Fruit fly (Drosophila melanogaster) whole organism, prepupa: ENCODE data around the gene CG43153.

ENCODE experiments used
- Blimp-1 ChIP-seq: fragments of 200-800 bp; sonication (Bioruptor generic); optimal IDR thresholded peaks from 3 replicates; lab custom pipeline; 2017; ENCODE audit warnings: missing biosample characterization, missing genetic modification characterization, mild to moderate bottlenecking, moderate library complexity, missing genetic modification reagents
- CG10631 ChIP-seq: fragments of 200-800 bp; sonication (Bioruptor generic); optimal IDR thresholded peaks from 2 replicates; lab custom pipeline; 2016; ENCODE audit warnings: missing biosample characterization, missing genetic modification characterization
- CG10669 ChIP-seq: fragments of 200-800 bp; sonication (Bioruptor generic); optimal IDR thresholded peaks from 3 replicates; lab custom pipeline; 2018; ENCODE audit warnings: missing biosample characterization, mild to moderate bottlenecking, missing genetic modification characterization, moderate library complexity
- CG11294 ChIP-seq: fragments of 200-800 bp; sonication (Bioruptor generic); IDR thresholded peaks from 2 replicates; pipeline ENCODE4 v1.3.6; 2022; ENCODE audit warnings: missing biosample characterization, missing genetic modification characterization
- CG11762 ChIP-seq: fragments of 200-800 bp; sonication (Bioruptor generic); optimal IDR thresholded peaks from 3 replicates; lab custom pipeline; 2016; ENCODE audit warnings: missing biosample characterization, missing genetic modification characterization; ENCODE audit not compliant: insufficient read depth
- CG15336 ChIP-seq: fragments of 200-800 bp; sonication (Bioruptor generic); IDR thresholded peaks from 2 replicates; pipeline ENCODE4 v1.3.6; 2022; ENCODE audit warnings: missing biosample characterization, missing genetic modification characterization
- CG16779 ChIP-seq: fragments of 200-800 bp; sonication (Bioruptor generic); optimal IDR thresholded peaks from 3 replicates; lab custom pipeline; 2017; ENCODE audit warnings: missing biosample characterization, mild to moderate bottlenecking, missing genetic modification characterization
- CG3032 ChIP-seq: fragments of 200-800 bp; optimal IDR thresholded peaks from 2 replicates; lab custom pipeline; 2019; ENCODE audit warnings: missing biosample characterization, mild to moderate bottlenecking, missing genetic modification characterization, moderate library complexity
- CG31627 ChIP-seq: fragments of 200-800 bp; sonication (Bioruptor generic); optimal IDR thresholded peaks from 3 replicates; lab custom pipeline; 2016; ENCODE audit warnings: missing biosample characterization, missing genetic modification characterization
- CG32006 ChIP-seq: fragments of 200-800 bp; sonication (Bioruptor generic); optimal IDR thresholded peaks from 3 replicates; lab custom pipeline; 2017; ENCODE audit warnings: missing biosample characterization, mild to moderate bottlenecking, missing genetic modification characterization
- CG34406 ChIP-seq: fragments of 200-800 bp; sonication (Bioruptor generic); optimal IDR thresholded peaks from 3 replicates; lab custom pipeline; 2016; ENCODE audit warnings: missing biosample characterization, missing genetic modification characterization
- CG4318 ChIP-seq: fragments of 200-800 bp; sonication (Bioruptor generic); optimal IDR thresholded peaks from 3 replicates; lab custom pipeline; 2017; ENCODE audit warnings: missing biosample characterization, mild to moderate bottlenecking, missing genetic modification characterization
- CG6792 ChIP-seq: fragments of 200-800 bp; sonication (Bioruptor generic); optimal IDR thresholded peaks from 3 replicates; lab custom pipeline; 2016; ENCODE audit warnings: missing biosample characterization, missing genetic modification characterization
- CG6808 ChIP-seq: fragments of 200-800 bp; sonication (Bioruptor generic); optimal IDR thresholded peaks from 3 replicates; lab custom pipeline; 2017; ENCODE audit warnings: missing biosample characterization, missing genetic modification characterization, mild to moderate bottlenecking, moderate library complexity, missing genetic modification reagents
- CG6854 ChIP-seq: fragments of 200-800 bp; sonication (Bioruptor generic); optimal IDR thresholded peaks from 2 replicates; lab custom pipeline; 2017; ENCODE audit warnings: missing biosample characterization, mild to moderate bottlenecking, missing genetic modification characterization
- CG7368 ChIP-seq: fragments of 200-800 bp; sonication (Bioruptor generic); optimal IDR thresholded peaks from 3 replicates; lab custom pipeline; 2016; ENCODE audit warnings: missing biosample characterization, missing genetic modification characterization
- CG8319 ChIP-seq: fragments of 200-800 bp; sonication (Bioruptor generic); optimal IDR thresholded peaks from 3 replicates; lab custom pipeline; 2016; ENCODE audit warnings: missing biosample characterization, missing genetic modification characterization
- CG8632 ChIP-seq: fragments of 200-800 bp; sonication (Bioruptor generic); optimal IDR thresholded peaks from 3 replicates; lab custom pipeline; 2016; ENCODE audit warnings: missing biosample characterization, missing genetic modification characterization
- CG9139 ChIP-seq: fragments of 200-800 bp; sonication (Bioruptor generic); optimal IDR thresholded peaks from 3 replicates; lab custom pipeline; 2017; ENCODE audit warnings: missing biosample characterization, mild to moderate bottlenecking, missing genetic modification characterization
- Eip75B ChIP-seq: fragments of 200-800 bp; sonication (Bioruptor generic); optimal IDR thresholded peaks from 3 replicates; lab custom pipeline; 2016; ENCODE audit warnings: missing biosample characterization, missing genetic modification characterization
- Eip78C ChIP-seq: fragments of 200-800 bp; sonication (Bioruptor generic); peaks from one replicate; lab custom pipeline; 2016; ENCODE audit warnings: missing biosample characterization, missing genetic modification characterization
- Eip93F ChIP-seq: fragments of 200-800 bp; sonication (Bioruptor generic); optimal IDR thresholded peaks from 2 replicates; lab custom pipeline; 2016; ENCODE audit warnings: missing biosample characterization, mild to moderate bottlenecking, missing genetic modification characterization
- Ets21C ChIP-seq: fragments of 200-800 bp; sonication (Bioruptor generic); optimal IDR thresholded peaks from 3 replicates; lab custom pipeline; 2016; ENCODE audit warnings: missing biosample characterization, missing genetic modification characterization
- Gug ChIP-seq: fragments of 200-800 bp; sonication (Bioruptor generic); IDR thresholded peaks from 2 replicates; pipeline ENCODE4 v1.3.6; 2022; ENCODE audit warnings: missing biosample characterization, missing genetic modification characterization
- Hr38 ChIP-seq: sonication (Bioruptor generic); optimal IDR thresholded peaks from 2 replicates; lab custom pipeline; 2016; ENCODE audit warnings: missing biosample characterization, missing genetic modification characterization
- Hr39 ChIP-seq: fragments of 200-800 bp; sonication (Bioruptor generic); optimal IDR thresholded peaks from 2 replicates; lab custom pipeline; 2016; ENCODE audit warnings: missing biosample characterization, missing genetic modification characterization
- Lpt ChIP-seq: fragments of 200-800 bp; sonication (Bioruptor generic); optimal IDR thresholded peaks from 3 replicates; lab custom pipeline; 2016; ENCODE audit warnings: missing biosample characterization, missing genetic modification characterization
- Met ChIP-seq: fragments of 200-800 bp; sonication (Bioruptor generic); optimal IDR thresholded peaks from 3 replicates; lab custom pipeline; 2016; ENCODE audit warnings: missing biosample characterization, missing genetic modification characterization
- Sox102F ChIP-seq: fragments of 200-800 bp; sonication (Bioruptor generic); optimal IDR thresholded peaks from 2 replicates; lab custom pipeline; 2016; ENCODE audit warnings: missing biosample characterization, mild to moderate bottlenecking, missing genetic modification characterization
- Sox14 ChIP-seq: fragments of 200-800 bp; sonication (Bioruptor generic); optimal IDR thresholded peaks from 3 replicates; lab custom pipeline; 2016; ENCODE audit warnings: missing biosample characterization, missing genetic modification characterization
- achi ChIP-seq: fragments of 200-800 bp; sonication (Bioruptor generic); optimal IDR thresholded peaks from 3 replicates; lab custom pipeline; 2016; ENCODE audit warnings: missing biosample characterization, missing genetic modification characterization
- acj6 ChIP-seq: fragments of 200-800 bp; sonication (Bioruptor generic); optimal IDR thresholded peaks from 3 replicates; lab custom pipeline; 2016; ENCODE audit warnings: missing biosample characterization, missing genetic modification characterization
- cyc ChIP-seq: fragments of 200-800 bp; sonication (Bioruptor generic); optimal IDR thresholded peaks from 3 replicates; lab custom pipeline; 2016; ENCODE audit warnings: missing biosample characterization, missing genetic modification characterization
- dac ChIP-seq: fragments of 200-800 bp; sonication (Bioruptor generic); optimal IDR thresholded peaks from 2 replicates; lab custom pipeline; 2017; ENCODE audit warnings: missing biosample characterization, mild to moderate bottlenecking, missing genetic modification characterization
- dsx ChIP-seq: fragments of 200-800 bp; optimal IDR thresholded peaks from 3 replicates; lab custom pipeline; 2019; ENCODE audit warnings: missing biosample characterization, mild to moderate bottlenecking, missing genetic modification characterization, moderate library complexity; ENCODE audit not compliant: poor library complexity, severe bottlenecking
- eg ChIP-seq: fragments of 200-800 bp; sonication (Bioruptor generic); IDR thresholded peaks from 3 replicates; pipeline ENCODE4 v1.3.6; 2022; ENCODE audit warnings: missing biosample characterization, missing genetic modification characterization
- esn ChIP-seq: fragments of 200-800 bp; sonication (Bioruptor generic); optimal IDR thresholded peaks from 2 replicates; lab custom pipeline; 2016; ENCODE audit warnings: missing biosample characterization, mild to moderate bottlenecking, missing genetic modification characterization, moderate library complexity
- fd59A ChIP-seq: fragments of 200-800 bp; sonication (Bioruptor generic); optimal IDR thresholded peaks from 2 replicates; lab custom pipeline; 2017; ENCODE audit warnings: missing biosample characterization, mild to moderate bottlenecking, missing genetic modification characterization, missing genetic modification reagents
- fd85E ChIP-seq: fragments of 200-800 bp; sonication (Bioruptor generic); optimal IDR thresholded peaks from 3 replicates; lab custom pipeline; 2016; ENCODE audit warnings: missing biosample characterization, missing genetic modification characterization
- fkh ChIP-seq: fragments of 200-800 bp; sonication (Bioruptor generic); optimal IDR thresholded peaks from 3 replicates; lab custom pipeline; 2017; ENCODE audit warnings: missing biosample characterization, mild to moderate bottlenecking, missing genetic modification characterization, moderate library complexity
- pdm3 ChIP-seq: fragments of 200-800 bp; sonication (Bioruptor generic); optimal IDR thresholded peaks from 3 replicates; lab custom pipeline; 2016; ENCODE audit warnings: missing biosample characterization, missing genetic modification characterization
- salr ChIP-seq, 2 experiments: fragments of 200-800 bp; sonication (Bioruptor generic); optimal IDR thresholded peaks; 3 replicates each; lab custom pipeline; 2016 to 2018; ENCODE audit warnings: missing biosample characterization in 2 of 2, missing genetic modification characterization in 2 of 2, mild to moderate bottlenecking in 1 of 2
- spab ChIP-seq: fragments of 200-800 bp; sonication (Bioruptor generic); optimal IDR thresholded peaks from 2 replicates; lab custom pipeline; 2017; ENCODE audit warnings: missing biosample characterization, mild to moderate bottlenecking, missing genetic modification characterization, missing genetic modification reagents
- ss ChIP-seq, 2 experiments: fragments of 200-800 bp; sonication (Bioruptor generic); optimal IDR thresholded peaks; 2 replicates in 1 of 2; 3 replicates in 1 of 2; lab custom pipeline; 2017 to 2018; ENCODE audit warnings: mild to moderate bottlenecking in 2 of 2, missing biosample characterization in 2 of 2, missing genetic modification characterization in 2 of 2, moderate library complexity in 1 of 2
- svp ChIP-seq: fragments of 200-800 bp; sonication (Bioruptor generic); peaks from one replicate; lab custom pipeline; 2016; ENCODE audit warnings: missing biosample characterization, missing genetic modification characterization
- topi ChIP-seq: fragments of 200-800 bp; sonication (Bioruptor generic); optimal IDR thresholded peaks from 3 replicates; lab custom pipeline; 2016; ENCODE audit warnings: missing biosample characterization, missing genetic modification characterization

Gene CG43153

DNA sequence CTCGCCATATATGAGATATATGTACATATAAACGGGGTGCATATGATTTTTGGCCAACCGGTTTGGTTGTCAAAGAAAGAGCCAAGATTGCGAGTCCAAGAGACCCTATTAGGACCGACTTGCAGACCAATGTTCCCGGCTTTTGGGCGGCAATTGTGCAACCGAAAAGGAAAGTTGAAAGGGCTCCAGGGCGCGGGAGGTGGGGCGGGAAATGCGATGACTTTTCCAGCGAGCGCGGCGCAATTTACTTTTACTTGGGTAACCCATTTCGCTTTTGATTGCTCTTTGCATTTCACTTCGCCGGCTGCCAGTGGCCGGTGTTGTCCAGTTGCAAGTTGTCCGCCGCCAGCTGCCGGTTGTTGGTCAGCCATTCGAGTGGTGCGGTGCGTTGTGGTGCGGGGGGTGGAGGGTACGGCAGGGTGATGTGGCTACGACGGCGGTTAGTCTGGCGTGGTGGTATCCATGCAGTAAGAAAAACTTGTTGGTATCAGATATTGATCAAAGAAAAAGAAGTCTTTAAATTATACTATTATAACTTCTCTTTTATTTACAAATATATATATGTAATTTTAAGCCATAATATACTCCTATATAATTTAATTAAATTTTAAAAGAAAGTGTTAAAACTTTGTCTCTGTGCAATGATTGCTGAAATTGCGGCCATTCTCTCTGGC, 17.5 kb downstream of the CG43153 start (continued):
- peak; percentile 82 for TF ChIP-seq CG32006 (GFP tag; lab: Kevin White, UChicago)
- TF ChIP-seq ss (GFP tag; optimal IDR thresholded peaks at IDR 0.05; lab: Kevin White, UChicago) = no peak
- TF ChIP-seq acj6 = no peak
- TF ChIP-seq CG16779 (tag; lab: Kevin White, UChicago) = no peak
- no peak for TF ChIP-seq CG31627 (GFP tag; lab: Kevin White, UChicago)
- TF ChIP-seq CG10631 (GFP tag; lab: Kevin White, UChicago) = no peak
- no peak for TF ChIP-seq Sox102F (GFP tag; lab: Kevin White, UChicago)
- no peak for TF ChIP-seq fkh (GFP tag; lab: Kevin White, UChicago)
- TF ChIP-seq CG8319 (GFP tag; lab: Kevin White, UChicago) = no peak
- TF ChIP-seq CG11294 (GFP tag; lab: Robert Waterston, UW) = no peak
- peak; percentile 25; the same call in 1 of the 2 replicates for TF ChIP-seq Gug
- no peak for TF ChIP-seq CG7368 (GFP tag; lab: Kevin White, UChicago)
- TF ChIP-seq CG11762 (GFP tag; lab: Kevin White, UChicago) = no peak
- TF ChIP-seq pdm3 (GFP tag; lab: Kevin White, UChicago) = no peak
- peak; percentile 34 for TF ChIP-seq CG8632 (GFP tag; lab: Kevin White, UChicago)
- TF ChIP-seq Eip75B (GFP tag; lab: Kevin White, UChicago) = no peak
- TF ChIP-seq CG3032 = no peak
- TF ChIP-seq, all 60 proteins: peak for 13

dm6 chr2L:11502698-11503097, 19.9 kb downstream of the CG43153 start:
- peak; percentile 48 for TF ChIP-seq Blimp-1 (GFP tag; lab: Kevin White, UChicago)
- TF ChIP-seq CG34406 (GFP tag; lab: Kevin White, UChicago) = no peak
- no peak for TF ChIP-seq Hr39 (GFP tag; lab: Kevin White, UChicago)
- TF ChIP-seq, all 60 proteins: peak for 1

DNA sequence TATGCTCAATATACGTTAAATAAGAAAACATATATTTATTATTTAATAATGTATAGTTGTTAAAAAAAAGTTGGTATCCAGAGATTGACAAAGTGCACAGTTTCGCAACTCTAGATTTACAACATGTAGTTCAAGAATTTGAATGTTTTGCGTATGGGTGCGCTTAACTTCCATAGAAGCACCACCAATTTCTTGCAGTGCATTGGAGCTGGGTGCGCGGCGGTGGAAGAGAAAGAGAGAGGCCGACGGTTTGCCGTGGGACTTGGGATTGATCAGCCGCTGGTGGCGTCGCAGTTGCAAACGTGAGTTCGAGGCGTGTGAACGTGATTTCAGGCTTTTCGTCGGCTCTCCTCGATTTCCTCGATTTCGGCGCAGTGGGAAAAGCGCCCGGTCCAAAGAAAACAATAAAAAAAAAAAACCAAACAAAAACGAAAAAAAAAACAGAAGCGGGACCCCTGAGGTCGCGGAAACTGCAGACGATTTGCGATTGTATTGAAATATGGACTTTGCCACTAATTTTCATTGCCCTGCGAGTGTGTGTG, 21.1 kb downstream of the CG43153 start, which contains the start of gene spz4:
Gene spz4, plus strand, starts transcription at position 289 of the 542 bp plus-strand sequence.
- TF ChIP-seq Hr38 (GFP tag; lab: Kevin White, UChicago) (no peak), CG6854 (GFP tag; lab: Kevin White, UChicago) (no peak), Sox14 (GFP tag; lab: Kevin White, UChicago) (no peak), achi (GFP tag; lab: Kevin White, UChicago) (no peak), topi (GFP tag; lab: Kevin White, UChicago) (no peak), Eip78C (GFP tag; lab: Kevin White, UChicago) (no peak), CG6808 (GFP tag; lab: Kevin White, UChicago) (no peak), CG15336 (GFP tag; lab: Robert Waterston, UW) (peak; percentile 56), dac (no peak), esn (GFP tag; lab: Kevin White, UChicago) (peak; percentile 11), Met (no peak), Ets21C (GFP tag; lab: Kevin White, UChicago) (no peak), cyc (GFP tag; lab: Kevin White, UChicago) (no peak), CG10631 (GFP tag; lab: Kevin White, UChicago) (peak; percentile 24), Lpt (GFP tag; lab: Kevin White, UChicago) (no peak), CG6792 (GFP tag; lab: Kevin White, UChicago) (peak; percentile 15), fkh (GFP tag; lab: Kevin White, UChicago) (no peak), salr (GFP tag; optimal IDR thresholded peaks at IDR 0.05; lab: Kevin White, UChicago) (peak in 1 of 2 experiments; percentile 28), pdm3 (GFP tag; lab: Kevin White, UChicago) (no peak), Sox102F (GFP tag; lab: Kevin White, UChicago) (no peak), eg (GFP tag; lab: Robert Waterston, UW) (peak; percentile 65), fd85E (GFP tag; lab: Kevin White, UChicago) (no peak), CG10669 (no peak), fd59A (GFP tag; lab: Kevin White, UChicago) (no peak), CG34406 (GFP tag; lab: Kevin White, UChicago) (peak; percentile 20), CG4318 (GFP tag; lab: Kevin White, UChicago) (peak; percentile 20), Eip93F (no peak), CG9139 (no peak), Hr39 (GFP tag; lab: Kevin White, UChicago) (no peak), CG7368 (GFP tag; lab: Kevin White, UChicago) (no peak), dsx (GFP tag; lab: Kevin White, UChicago) (no peak), svp (GFP tag; lab: Kevin White, UChicago) (peak; percentile 19), spab (GFP tag; lab: Kevin White, UChicago) (no peak)
